Fruit fly (Drosophila melanogaster): ENCODE data around the gene Hsc70-2.

DNA sequence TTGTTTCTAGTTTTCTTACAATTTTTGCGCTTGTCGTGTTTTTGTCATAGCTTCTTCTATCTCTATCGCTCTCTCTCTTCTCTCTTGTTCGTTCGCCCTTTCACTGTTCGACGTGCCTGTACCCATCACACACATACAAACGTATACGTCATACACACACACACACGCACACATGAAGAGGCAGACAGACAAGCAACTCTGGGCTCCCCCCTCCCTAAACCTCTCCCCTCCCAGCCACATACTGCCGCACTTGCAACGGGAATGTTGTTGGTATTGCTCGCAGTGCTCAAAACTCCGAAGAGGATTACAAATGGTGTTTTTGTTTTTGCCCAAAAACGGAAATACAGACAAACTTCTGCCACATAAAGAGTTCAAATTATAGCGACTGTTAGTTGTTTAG, 31.6 kb upstream of the Hsc70-2 start:
- TF ChIP-seq usp (GFP tag; optimal IDR thresholded peaks at IDR 0.05) (no peak), EcR (GFP tag; optimal IDR thresholded peaks at IDR 0.05) (no peak), psq (optimal IDR thresholded peaks at IDR 0.05) (no peak), pan (optimal IDR thresholded peaks at IDR 0.05) (no peak)

Measured in whole organism.